ENCODE assay signal across 4 fruit fly cellular contexts in genomic region chr3R:5320672-5321071, dm6.
A peak's percentile ranks its signal among the peaks of the same experiment; 100 is the strongest.
TF ChIP-seq lines count a peak whose summit lies in the region.

No protein-coding gene starts in this region.

- TF ChIP-seq CTCF in whole organism, embryonic (GFP tag; optimal IDR thresholded peaks at IDR 0.05; lab: Kevin White, UChicago) = no peak

TF ChIP-seq in whole organism, embryonic, 481 proteins besides CTCF, POLR2A, EP300 and RAD21 (continues in another document):
- TF ChIP-seq CG13287 (GFP tag; IDR thresholded peaks at IDR 0.05; lab: Robert Waterston, UW; ENCODE audit: partially characterized antibody) = no peak
- peak; percentile 76 for TF ChIP-seq sens (GFP tag; lab: Kevin White, UChicago)
- peak; percentile 10 for TF ChIP-seq sd (tag; optimal IDR thresholded peaks at IDR 0.05; lab: Kevin White, UChicago)
- peak; percentile 9 for TF ChIP-seq CG15269 (tag; optimal IDR thresholded peaks at IDR 0.05; lab: Kevin White, UChicago)
- no peak for TF ChIP-seq chm (GFP tag; IDR thresholded peaks at IDR 0.05; lab: Robert Waterston, UW)
- TF ChIP-seq CG8359 (GFP tag; optimal IDR thresholded peaks at IDR 0.05; lab: Kevin White, UChicago; ENCODE audit: borderline replicate concordance) = peak; percentile 35
- peak; percentile 21 for TF ChIP-seq grn (GFP tag; optimal IDR thresholded peaks at IDR 0.05; lab: Kevin White, UChicago)
- TF ChIP-seq gem (tag; optimal IDR thresholded peaks at IDR 0.05; lab: Kevin White, UChicago) = peak; percentile 8
- no peak for TF ChIP-seq CG11560 (tag; IDR thresholded peaks at IDR 0.05; lab: Robert Waterston, UW)
- peak; percentile 2 for TF ChIP-seq CG14710 (tag; optimal IDR thresholded peaks at IDR 0.05; lab: Kevin White, UChicago)
- TF ChIP-seq lab (GFP tag; optimal IDR thresholded peaks at IDR 0.05; lab: Kevin White, UChicago) = peak; percentile 42
- TF ChIP-seq CG12236 (GFP tag; optimal IDR thresholded peaks at IDR 0.05; lab: Kevin White, UChicago) = no peak
- no peak for TF ChIP-seq rib (GFP tag; IDR thresholded peaks at IDR 0.05; lab: Robert Waterston, UW)
- TF ChIP-seq Meics (GFP tag; optimal IDR thresholded peaks at IDR 0.05; lab: Kevin White, UChicago) = peak; percentile 5
- TF ChIP-seq Sin3A (optimal IDR thresholded peaks at IDR 0.05; lab: Kevin White, UChicago) = no peak
- TF ChIP-seq Dfd (GFP tag; optimal IDR thresholded peaks at IDR 0.05; lab: Kevin White, UChicago) = no peak
- peak; percentile 32 for TF ChIP-seq CG1603 (tag; optimal IDR thresholded peaks at IDR 0.05; lab: Kevin White, UChicago)
- no peak for TF ChIP-seq CG14860 (GFP tag; IDR thresholded peaks at IDR 0.05; lab: Robert Waterston, UW; ENCODE audit: partially characterized antibody)
- TF ChIP-seq ab (GFP tag; optimal IDR thresholded peaks at IDR 0.05; lab: Kevin White, UChicago) = no peak
- no peak for TF ChIP-seq CG10654 (GFP tag; optimal IDR thresholded peaks at IDR 0.05; lab: Kevin White, UChicago)
- no peak for TF ChIP-seq CG8290 (GFP tag; optimal IDR thresholded peaks at IDR 0.05; lab: Kevin White, UChicago)
- peak in 1 of 2 experiments; percentile 30 for TF ChIP-seq CG8290 (tag; optimal IDR thresholded peaks at IDR 0.05; lab: Kevin White, UChicago)
- peak; percentile 39 for TF ChIP-seq wek (GFP tag; optimal IDR thresholded peaks at IDR 0.05; lab: Kevin White, UChicago)

TF ChIP-seq in whole organism, prepupa, 60 proteins besides CTCF, POLR2A, EP300 and RAD21 (continues in another document):
- TF ChIP-seq Met (GFP tag; optimal IDR thresholded peaks at IDR 0.05; lab: Kevin White, UChicago) (no peak), fkh (GFP tag; optimal IDR thresholded peaks at IDR 0.05; lab: Kevin White, UChicago) (peak; percentile 86), CG1621 (tag; optimal IDR thresholded peaks at IDR 0.05; lab: Kevin White, UChicago) (no peak), CG34406 (GFP tag; optimal IDR thresholded peaks at IDR 0.05; lab: Kevin White, UChicago) (no peak), topi (GFP tag; optimal IDR thresholded peaks at IDR 0.05; lab: Kevin White, UChicago) (no peak), ss (GFP tag; optimal IDR thresholded peaks at IDR 0.05; lab: Kevin White, UChicago) (peak in 1 of 2 experiments; percentile 15), Sox14 (GFP tag; optimal IDR thresholded peaks at IDR 0.05; lab: Kevin White, UChicago) (peak; percentile 60), Hr4 (GFP tag; optimal IDR thresholded peaks at IDR 0.05; lab: Kevin White, UChicago) (no peak), Hr38 (GFP tag; optimal IDR thresholded peaks at IDR 0.05; lab: Kevin White, UChicago) (no peak), CG11762 (GFP tag; optimal IDR thresholded peaks at IDR 0.05; lab: Kevin White, UChicago; ENCODE audit: insufficient read depth) (no peak), CG32006 (GFP tag; optimal IDR thresholded peaks at IDR 0.05; lab: Kevin White, UChicago) (no peak), Smox (GFP tag; optimal IDR thresholded peaks at IDR 0.05; lab: Kevin White, UChicago) (no peak), Eip75B (GFP tag; optimal IDR thresholded peaks at IDR 0.05; lab: Kevin White, UChicago) (no peak), CG9139 (GFP tag; optimal IDR thresholded peaks at IDR 0.05; lab: Kevin White, UChicago) (no peak), CG4318 (GFP tag; optimal IDR thresholded peaks at IDR 0.05; lab: Kevin White, UChicago) (no peak), CG7368 (GFP tag; optimal IDR thresholded peaks at IDR 0.05; lab: Kevin White, UChicago) (no peak), Sox15 (GFP tag; optimal IDR thresholded peaks at IDR 0.05; lab: Kevin White, UChicago) (no peak), Eip78C (GFP tag; lab: Kevin White, UChicago) (peak; percentile 71), CG8632 (GFP tag; optimal IDR thresholded peaks at IDR 0.05; lab: Kevin White, UChicago) (no peak), fd85E (GFP tag; optimal IDR thresholded peaks at IDR 0.05; lab: Kevin White, UChicago) (no peak), vri (GFP tag; optimal IDR thresholded peaks at IDR 0.05; lab: Kevin White, UChicago) (peak; percentile 60), Blimp-1 (GFP tag; optimal IDR thresholded peaks at IDR 0.05; lab: Kevin White, UChicago) (no peak), fd59A (GFP tag; optimal IDR thresholded peaks at IDR 0.05; lab: Kevin White, UChicago) (no peak), CG6808 (GFP tag; optimal IDR thresholded peaks at IDR 0.05; lab: Kevin White, UChicago) (no peak), CG31627 (GFP tag; optimal IDR thresholded peaks at IDR 0.05; lab: Kevin White, UChicago) (no peak)

TF ChIP-seq in whole organism, pupa, 21 proteins besides CTCF, POLR2A, EP300 and RAD21:
- TF ChIP-seq Snoo (tag; optimal IDR thresholded peaks at IDR 0.05; lab: Kevin White, UChicago) = peak; percentile 4
- TF ChIP-seq Pif1A (GFP tag; optimal IDR thresholded peaks at IDR 0.05; lab: Kevin White, UChicago) = peak; percentile 0
- TF ChIP-seq Pif1B (GFP tag; optimal IDR thresholded peaks at IDR 0.05; lab: Kevin White, UChicago) = no peak
- TF ChIP-seq CG34367 (tag; optimal IDR thresholded peaks at IDR 0.05; lab: Kevin White, UChicago) = no peak

TF ChIP-seq in whole organism, wandering third instar larva, 38 proteins besides CTCF, POLR2A, EP300 and RAD21:
- TF ChIP-seq br (GFP tag; optimal IDR thresholded peaks at IDR 0.05; lab: Kevin White, UChicago) (no peak), N (GFP tag; optimal IDR thresholded peaks at IDR 0.05; lab: Kevin White, UChicago) (no peak), Sp1 (GFP tag; optimal IDR thresholded peaks at IDR 0.05; lab: Kevin White, UChicago) (peak; percentile 13), pan (optimal IDR thresholded peaks at IDR 0.05; lab: Kevin White, UChicago) (no peak), HLH106 (tag; optimal IDR thresholded peaks at IDR 0.05; lab: Kevin White, UChicago) (no peak), h (GFP tag; optimal IDR thresholded peaks at IDR 0.05; lab: Kevin White, UChicago) (peak; percentile 17)

Comparison
In these comparisons a context has a peak if more than half of its experiments do, and no peak if none do; other contexts are left out.
1. Of the 7 proteins assayed by ChIP-seq in both whole organism, embryonic and whole organism, prepupa: peak only in whole organism, embryonic: Blimp-1; only in whole organism, prepupa: none; in both: none; in neither: 6.